Worm (Caenorhabditis elegans) whole organism, L1 larva: Measurements from ENCODE around the gene srbc-43.

Experiments used
- C34B4.2 ChIP-seq: sonication (generic microtip); optimal IDR thresholded peaks from 2 replicates; lab custom pipeline; 2017; ENCODE audit warnings: mild to moderate bottlenecking, missing genetic modification characterization, missing compliant biosample characterization
- ama-1 ChIP-seq: fragments of 150-350 bp; optimal IDR thresholded peaks from 2 replicates; lab custom pipeline; 2014
- blmp-1 ChIP-seq: fragments of 150-350 bp; optimal IDR thresholded peaks from 2 replicates; lab custom pipeline; 2014; ENCODE audit warnings: missing biosample characterization, missing genetic modification characterization
- mdl-1 ChIP-seq, 2 experiments: fragments of 150-350 bp; optimal IDR thresholded peaks; 2 replicates each; lab custom pipeline; 2014 to 2017; ENCODE audit warnings: missing biosample characterization in 2 of 2, missing genetic modification characterization in 2 of 2, inconsistent platforms in 1 of 2
- unc-62 ChIP-seq: fragments of 150-350 bp; optimal IDR thresholded peaks from 2 replicates; lab custom pipeline; 2014; ENCODE audit warnings: missing biosample characterization, missing genetic modification reagents, missing genetic modification characterization
- zag-1 ChIP-seq: fragments of 150-350 bp; optimal IDR thresholded peaks from 2 replicates; lab custom pipeline; 2014; ENCODE audit warnings: missing biosample characterization, missing genetic modification characterization

- TF ChIP-seq blmp-1 (tag; lab: Kevin White, UChicago) (no peak), unc-62 (GFP tag; lab: Kevin White, UChicago) (no peak), ama-1 (lab: Kevin White, UChicago) (no peak), mdl-1 (tag; optimal IDR thresholded peaks at IDR 0.05; lab: Kevin White, UChicago) (no peak), C34B4.2 (no peak), zag-1 (tag; lab: Kevin White, UChicago) (no peak)
These were observed 29.6 kb upstream of the srbc-43 start, which contains the start of the genes ZC443.4 and ugt-18 for ce11 chrV:12819792-12820453.
